Worm (Caenorhabditis elegans) whole organism, early embryonic: ENCODE measurements around the gene F57B9.1.
"Not testable (repeated sequence)": the region's sequence is repeated elsewhere in the genome, so short reads cannot be mapped to it uniquely, and the experiment has no call there.

ENCODE experiments used
- B0310.2 ChIP-seq: sonication (generic microtip); optimal IDR thresholded peaks from 2 replicates; lab custom pipeline; 2016; ENCODE audit warnings: mild to moderate bottlenecking, missing genetic modification characterization, missing compliant biosample characterization
- F13C5.2 ChIP-seq: sonication (generic microtip); optimal IDR thresholded peaks from 2 replicates; lab custom pipeline; 2017; ENCODE audit warnings: mild to moderate bottlenecking, missing genetic modification characterization, inconsistent platforms, missing compliant biosample characterization
- aly-1 ChIP-seq: sonication (generic microtip); optimal IDR thresholded peaks from 2 replicates; lab custom pipeline; 2016; ENCODE audit warnings: missing genetic modification characterization, missing compliant biosample characterization
- ama-1 ChIP-seq: fragments of 150-350 bp; optimal IDR thresholded peaks from 2 replicates; lab custom pipeline; 2014
- ceh-13 ChIP-seq: fragments of 200-800 bp; sonication (Bioruptor generic); optimal IDR thresholded peaks from 2 replicates; lab custom pipeline; 2018; ENCODE audit warnings: mild to moderate bottlenecking, missing genetic modification characterization, missing compliant biosample characterization
- ceh-36 ChIP-seq: sonication (generic microtip); optimal IDR thresholded peaks from 2 replicates; lab custom pipeline; 2016; ENCODE audit warnings: missing genetic modification characterization, inconsistent platforms, missing compliant biosample characterization
- ets-7 ChIP-seq: sonication (generic microtip); optimal IDR thresholded peaks from 2 replicates; lab custom pipeline; 2016; ENCODE audit warnings: missing genotype, missing genetic modification characterization, missing compliant biosample characterization
- flt-1 ChIP-seq: fragments of 200-800 bp; sonication (Bioruptor generic); IDR thresholded peaks from 2 replicates; pipeline ENCODE4 v1.3.6; 2022; ENCODE audit warnings: missing genetic modification characterization, missing compliant biosample characterization
- hmbx-1 ChIP-seq: sonication (generic microtip); optimal IDR thresholded peaks from 2 replicates; lab custom pipeline; 2016; ENCODE audit warnings: mild to moderate bottlenecking, missing genetic modification characterization, missing compliant biosample characterization
- hmg-4 ChIP-seq: fragments of 200-800 bp; sonication (Bioruptor generic); optimal IDR thresholded peaks from 2 replicates; lab custom pipeline; 2018; ENCODE audit warnings: mild to moderate bottlenecking, missing genetic modification characterization, missing compliant biosample characterization
- hnd-1 ChIP-seq: sonication (generic microtip); optimal IDR thresholded peaks from 2 replicates; lab custom pipeline; 2016; ENCODE audit warnings: missing genetic modification characterization, missing compliant biosample characterization
- pes-1 ChIP-seq: fragments of 200-800 bp; sonication (Bioruptor generic); IDR thresholded peaks from 2 replicates; pipeline ENCODE4 v1.3.6; 2022; ENCODE audit warnings: missing genetic modification reagents, missing genetic modification characterization, missing compliant biosample characterization
- scrt-1 ChIP-seq: fragments of 200-800 bp; sonication (Bioruptor generic); IDR thresholded peaks from 2 replicates; pipeline ENCODE4 v1.3.6; 2022; ENCODE audit warnings: missing genetic modification characterization, missing compliant biosample characterization
- sea-1 ChIP-seq: fragments of 200-800 bp; sonication (Bioruptor generic); conservative IDR thresholded peaks from 2 replicates; pipeline ENCODE4 v1.3.6; 2022; ENCODE audit warnings: missing genetic modification characterization, missing compliant biosample characterization
- tbx-11 ChIP-seq: fragments of 200-800 bp; sonication (Bioruptor generic); IDR thresholded peaks from 2 replicates; pipeline ENCODE4 v1.3.6; 2022; ENCODE audit warnings: missing genetic modification characterization, missing compliant biosample characterization
- tbx-37 ChIP-seq: fragments of 200-800 bp; sonication (Bioruptor generic); conservative IDR thresholded peaks from 2 replicates; pipeline ENCODE4 v1.3.6; 2022; ENCODE audit warnings: missing genetic modification reagents, missing genetic modification characterization, missing compliant biosample characterization
- tra-4 ChIP-seq: sonication (generic microtip); optimal IDR thresholded peaks from 2 replicates; lab custom pipeline; 2017; ENCODE audit warnings: missing genetic modification characterization, missing compliant biosample characterization

The F57B9.1 gene

ce11 chrIII:6971662-6972284 lies 9.9 kb downstream of the F57B9.1 start, which contains the start of the genes eef-1A.1 and rfc-4:
eef-1A.1 (minus strand) TSS chrIII:6971712.
rfc-4 (plus strand) TSS chrIII:6972253.
- TF ChIP-seq hnd-1 (tag; lab: Kevin White, UChicago) (peak; percentile 50), hmbx-1 (tag; lab: Kevin White, UChicago) (peak; percentile 9), aly-1 (no peak), tbx-11 (GFP tag; lab: Robert Waterston, UW) (no peak), hmg-4 (GFP tag; lab: Kevin White, UChicago) (peak; percentile 61), tbx-37 (peak; percentile 59), sea-1 (GFP tag; lab: Robert Waterston, UW) (no peak), flt-1 (GFP tag; lab: Robert Waterston, UW) (peak; percentile 84), ama-1 (lab: Kevin White, UChicago) (no peak), F13C5.2 (peak; percentile 89), ceh-36 (peak; percentile 7)

- TF ChIP-seq sea-1 (GFP tag; lab: Robert Waterston, UW) (no peak), tbx-11 (GFP tag; lab: Robert Waterston, UW) (no peak), F13C5.2 (no peak), ama-1 (lab: Kevin White, UChicago) (no peak), B0310.2 (tag; lab: Kevin White, UChicago) (no peak), hmbx-1 (tag; lab: Kevin White, UChicago) (no peak), tra-4 (tag; lab: Kevin White, UChicago) (no peak), ceh-13 (GFP tag; lab: Kevin White, UChicago) (no peak), ets-7 (tag; lab: Kevin White, UChicago) (no peak), hnd-1 (tag; lab: Kevin White, UChicago) (no peak), scrt-1 (GFP tag; lab: Robert Waterston, UW) (no peak)
Measured at ce11 chrIII:6973682-6974081, 11.8 kb downstream of the F57B9.1 start, which contains the start of gene F31E3.2. F31E3.2 (plus strand) TSS chrIII:6973982.

ce11 chrIII:6974952-6975351 lies 13.1 kb downstream of the F57B9.1 start:
- TF ChIP-seq sea-1 (GFP tag; lab: Robert Waterston, UW): no peak
- TF ChIP-seq pes-1 (GFP tag; lab: Robert Waterston, UW): no peak
- no peak for TF ChIP-seq aly-1
- TF ChIP-seq ets-7 (tag; lab: Kevin White, UChicago): no peak
- TF ChIP-seq ceh-36: no peak
- TF ChIP-seq F13C5.2: no peak
- no peak for TF ChIP-seq hmbx-1 (tag; lab: Kevin White, UChicago)

ce11 chrIII:6978875-6979274 lies 17.0 kb downstream of the F57B9.1 start:
- 0 out of 2 replicates have a peak, but pooled peaks have one; percentile 7 for TF ChIP-seq scrt-1 (GFP tag; lab: Robert Waterston, UW)
- TF ChIP-seq ceh-36: no peak
- TF ChIP-seq hmg-4 (GFP tag; lab: Kevin White, UChicago): peak; percentile 80

ce11 chrIII:6979584-6979983 lies 17.7 kb downstream of the F57B9.1 start, which contains the start of gene ceh-20:
ceh-20 (plus strand) TSS chrIII:6979884.
- no peak for TF ChIP-seq ets-7 (tag; lab: Kevin White, UChicago)
- no peak for TF ChIP-seq ceh-36
- no peak for TF ChIP-seq tra-4 (tag; lab: Kevin White, UChicago)
- no peak for TF ChIP-seq B0310.2 (tag; lab: Kevin White, UChicago)
- TF ChIP-seq pes-1 (GFP tag; lab: Robert Waterston, UW): no peak
- TF ChIP-seq hmg-4 (GFP tag; lab: Kevin White, UChicago): no peak
- no peak for TF ChIP-seq ceh-13 (GFP tag; lab: Kevin White, UChicago)
- TF ChIP-seq hmbx-1 (tag; lab: Kevin White, UChicago): no peak
- TF ChIP-seq sea-1 (GFP tag; lab: Robert Waterston, UW): no peak
- no peak for TF ChIP-seq aly-1
- no peak for TF ChIP-seq scrt-1 (GFP tag; lab: Robert Waterston, UW)
- TF ChIP-seq hnd-1 (tag; lab: Kevin White, UChicago): no peak
- no peak for TF ChIP-seq tbx-37
- TF ChIP-seq tbx-11 (GFP tag; lab: Robert Waterston, UW): no peak
- no peak for TF ChIP-seq flt-1 (GFP tag; lab: Robert Waterston, UW)

ce11 chrIII:6981989-6982553 lies 20.2 kb downstream of the F57B9.1 start, which contains the start of gene F31E3.6:
F31E3.6 (plus strand) TSS chrIII:6982081.
- not testable (repeated sequence) for TF ChIP-seq F13C5.2; flt-1 (GFP tag; lab: Robert Waterston, UW); tra-4 (tag; lab: Kevin White, UChicago)

ce11 chrIII:6988060-6988459 lies 26.2 kb downstream of the F57B9.1 start:
- TF ChIP-seq pes-1 (GFP tag; lab: Robert Waterston, UW): no peak
- TF ChIP-seq tbx-37: no peak
- TF ChIP-seq aly-1: no peak
- TF ChIP-seq flt-1 (GFP tag; lab: Robert Waterston, UW): no peak
- no peak for TF ChIP-seq ceh-36
- no peak for TF ChIP-seq hnd-1 (tag; lab: Kevin White, UChicago)
- no peak for TF ChIP-seq tra-4 (tag; lab: Kevin White, UChicago)
- TF ChIP-seq B0310.2 (tag; lab: Kevin White, UChicago): no peak

- no peak for TF ChIP-seq tra-4 (tag; lab: Kevin White, UChicago)
Measured at ce11 chrIII:6989201-6989600, 27.3 kb downstream of the F57B9.1 start.
